Fruit fly (Drosophila melanogaster) whole organism, embryonic: ENCODE measurements around the gene CG13917.
A peak's percentile ranks its signal among the peaks of the same experiment; 100 is the strongest.

Experiments used
- Abd-B ChIP-seq: fragments of 200-800 bp; sonication (Bioruptor generic); optimal IDR thresholded peaks from 2 replicates; lab custom pipeline; 2018; ENCODE audit warnings: missing biosample characterization, mild to moderate bottlenecking, missing genetic modification characterization, moderate library complexity
- Antp ChIP-seq: fragments of 200-800 bp; sonication (Bioruptor generic); optimal IDR thresholded peaks from 3 replicates; lab custom pipeline; 2016; ENCODE audit warnings: missing biosample characterization, missing genetic modification characterization
- Atf6 ChIP-seq: fragments of 200-800 bp; sonication (Bioruptor generic); IDR thresholded peaks from 2 replicates; pipeline ENCODE4 v1.3.6; 2022; ENCODE audit warnings: missing biosample characterization, missing genetic modification characterization
- Blimp-1 ChIP-seq: fragments of 200-800 bp; sonication (Bioruptor generic); optimal IDR thresholded peaks from 3 replicates; lab custom pipeline; 2018; ENCODE audit warnings: missing biosample characterization, missing genetic modification characterization, mild to moderate bottlenecking, moderate library complexity, missing genetic modification reagents
- CG1024 ChIP-seq: fragments of 200-800 bp; sonication (Bioruptor generic); IDR thresholded peaks from 2 replicates; pipeline ENCODE4 v1.3.6; 2022; ENCODE audit warnings: missing biosample characterization, missing genetic modification characterization
- CG10462 ChIP-seq: fragments of 200-800 bp; sonication (Bioruptor generic); optimal IDR thresholded peaks from 2 replicates; lab custom pipeline; 2016; ENCODE audit warnings: missing biosample characterization, missing genetic modification characterization
- CG10959 ChIP-seq: fragments of 200-800 bp; sonication (Bioruptor generic); IDR thresholded peaks from 2 replicates; pipeline ENCODE4 v1.3.6; 2022; ENCODE audit warnings: missing biosample characterization, missing genetic modification characterization
- CG11398 ChIP-seq: fragments of 200-800 bp; sonication (Bioruptor generic); optimal IDR thresholded peaks from 2 replicates; lab custom pipeline; 2016; ENCODE audit warnings: missing biosample characterization, missing genetic modification characterization
- CG11723 ChIP-seq: fragments of 200-800 bp; sonication (Bioruptor generic); optimal IDR thresholded peaks from 2 replicates; lab custom pipeline; 2017; ENCODE audit warnings: missing biosample characterization, mild to moderate bottlenecking, missing genetic modification characterization
- CG12219 ChIP-seq: fragments of 200-800 bp; sonication (Bioruptor generic); optimal IDR thresholded peaks from 3 replicates; lab custom pipeline; 2018; ENCODE audit warnings: missing biosample characterization, mild to moderate bottlenecking, missing genetic modification characterization
- CG13296 ChIP-seq: fragments of 200-800 bp; sonication (Bioruptor generic); optimal IDR thresholded peaks from 3 replicates; lab custom pipeline; 2018; ENCODE audit warnings: missing biosample characterization, mild to moderate bottlenecking, missing genetic modification characterization
- CG17186 ChIP-seq: fragments of 200-800 bp; sonication (Bioruptor generic); optimal IDR thresholded peaks from 3 replicates; lab custom pipeline; 2017; ENCODE audit warnings: missing biosample characterization, missing genetic modification reagents, missing genetic modification characterization
- CG17359 ChIP-seq: fragments of 200-800 bp; sonication (Bioruptor generic); optimal IDR thresholded peaks from 3 replicates; lab custom pipeline; 2018; ENCODE audit warnings: missing biosample characterization, mild to moderate bottlenecking, missing genetic modification characterization, moderate library complexity
- CG17568 ChIP-seq: fragments of 200-800 bp; sonication (Bioruptor generic); optimal IDR thresholded peaks from 2 replicates; lab custom pipeline; 2018; ENCODE audit warnings: missing biosample characterization, mild to moderate bottlenecking, missing genetic modification characterization, moderate library complexity
- CG18262 ChIP-seq: fragments of 200-800 bp; optimal IDR thresholded peaks from 3 replicates; lab custom pipeline; 2019; ENCODE audit warnings: missing biosample characterization, mild to moderate bottlenecking, missing genetic modification characterization, moderate library complexity
- CG2116 ChIP-seq: fragments of 200-800 bp; sonication (Bioruptor generic); optimal IDR thresholded peaks from 3 replicates; lab custom pipeline; 2018; ENCODE audit warnings: missing biosample characterization, mild to moderate bottlenecking, missing genetic modification characterization
- CG30020 ChIP-seq: fragments of 200-800 bp; optimal IDR thresholded peaks from 2 replicates; lab custom pipeline; 2019; ENCODE audit warnings: missing biosample characterization, mild to moderate bottlenecking, missing genetic modification characterization, moderate library complexity
- CG31388 ChIP-seq: fragments of 200-800 bp; sonication (Bioruptor generic); optimal IDR thresholded peaks from 2 replicates; lab custom pipeline; 2016; ENCODE audit warnings: missing biosample characterization, missing genetic modification characterization
- CG33557 ChIP-seq: fragments of 200-800 bp; sonication (Bioruptor generic); optimal IDR thresholded peaks from 2 replicates; lab custom pipeline; 2019; ENCODE audit warnings: missing biosample characterization, mild to moderate bottlenecking, missing genetic modification characterization, moderate library complexity
- CG4707 ChIP-seq: fragments of 200-800 bp; sonication (Bioruptor generic); optimal IDR thresholded peaks from 2 replicates; lab custom pipeline; 2018; ENCODE audit warnings: missing biosample characterization, mild to moderate bottlenecking, missing genetic modification characterization, moderate library complexity
- CG4820 ChIP-seq: fragments of 200-800 bp; sonication (Bioruptor generic); optimal IDR thresholded peaks from 3 replicates; lab custom pipeline; 2016; ENCODE audit warnings: missing biosample characterization, missing genetic modification characterization
- CG4854 ChIP-seq: fragments of 200-800 bp; sonication (Bioruptor generic); optimal IDR thresholded peaks from 2 replicates; lab custom pipeline; 2016; ENCODE audit warnings: missing biosample characterization, missing genetic modification characterization, inconsistent platforms
- CG6175 ChIP-seq: fragments of 200-800 bp; sonication (Bioruptor generic); IDR thresholded peaks from 3 replicates; pipeline ENCODE4 v1.3.6; 2022; ENCODE audit warnings: missing biosample characterization, missing genetic modification characterization
- CG7745 ChIP-seq: fragments of 200-800 bp; sonication (Bioruptor generic); optimal IDR thresholded peaks from 2 replicates; lab custom pipeline; 2018; ENCODE audit warnings: missing biosample characterization, mild to moderate bottlenecking, missing genetic modification characterization, moderate library complexity
- CG8290 ChIP-seq, 3 experiments: fragments of 200-800 bp; sonication (Bioruptor generic); optimal IDR thresholded peaks; 2 replicates each; lab custom pipeline; 2016 to 2019; ENCODE audit warnings: missing biosample characterization in 3 of 3, missing genetic modification characterization in 3 of 3, mild to moderate bottlenecking in 2 of 3, moderate library complexity in 1 of 3
- CG9797 ChIP-seq: fragments of 200-800 bp; sonication (Bioruptor generic); optimal IDR thresholded peaks from 3 replicates; lab custom pipeline; 2018; ENCODE audit warnings: missing biosample characterization, mild to moderate bottlenecking, missing genetic modification characterization
- Dad ChIP-seq: fragments of 200-800 bp; sonication (Bioruptor generic); optimal IDR thresholded peaks from 3 replicates; lab custom pipeline; 2016; ENCODE audit warnings: missing biosample characterization, missing genetic modification characterization
- Doc3 ChIP-seq: fragments of 200-800 bp; sonication (Bioruptor generic); IDR thresholded peaks from 3 replicates; pipeline ENCODE4 v1.3.6; 2022; ENCODE audit warnings: missing biosample characterization, missing genetic modification characterization; ENCODE audit not compliant: partially characterized antibody
- Hey ChIP-seq: fragments of 200-800 bp; sonication (Bioruptor generic); optimal IDR thresholded peaks from 3 replicates; lab custom pipeline; 2018; ENCODE audit warnings: missing biosample characterization, mild to moderate bottlenecking, missing genetic modification characterization
- Hr3 ChIP-seq: fragments of 200-800 bp; sonication (Bioruptor generic); optimal IDR thresholded peaks from 3 replicates; lab custom pipeline; 2016; ENCODE audit warnings: missing biosample characterization, missing genetic modification characterization
- Hsf ChIP-seq: fragments of 200-800 bp; sonication (Bioruptor generic); optimal IDR thresholded peaks from 3 replicates; lab custom pipeline; 2016; ENCODE audit warnings: missing biosample characterization, missing genetic modification characterization
- Jarid2 ChIP-seq: fragments of 200-800 bp; sonication (Bioruptor generic); optimal IDR thresholded peaks from 3 replicates; lab custom pipeline; 2017; ENCODE audit warnings: mild to moderate bottlenecking, missing biosample characterization, missing genetic modification reagents, missing genetic modification characterization
- Ravus ChIP-seq: fragments of 200-800 bp; sonication (Bioruptor generic); IDR thresholded peaks from 2 replicates; pipeline ENCODE4 v1.3.6; 2022; ENCODE audit warnings: missing biosample characterization, missing genetic modification characterization
- Side ChIP-seq: fragments of 200-800 bp; sonication (Bioruptor generic); optimal IDR thresholded peaks from 2 replicates; lab custom pipeline; 2016; ENCODE audit warnings: missing biosample characterization, missing genetic modification characterization
- amos ChIP-seq: fragments of 200-800 bp; sonication (Bioruptor generic); IDR thresholded peaks from 2 replicates; pipeline ENCODE4 v1.3.6; 2022; ENCODE audit warnings: missing biosample characterization, missing genetic modification characterization; ENCODE audit not compliant: partially characterized antibody
- ato ChIP-seq: fragments of 200-800 bp; sonication (Bioruptor generic); IDR thresholded peaks from 2 replicates; pipeline ENCODE4 v1.3.6; 2022; ENCODE audit warnings: missing biosample characterization, missing genetic modification characterization; ENCODE audit not compliant: partially characterized antibody
- caup ChIP-seq: fragments of 200-800 bp; sonication (Bioruptor generic); optimal IDR thresholded peaks from 3 replicates; lab custom pipeline; 2017; ENCODE audit warnings: missing biosample characterization, mild to moderate bottlenecking, missing genetic modification characterization, moderate library complexity; ENCODE audit not compliant: severe bottlenecking
- chinmo ChIP-seq: fragments of 200-800 bp; sonication (Bioruptor generic); IDR thresholded peaks from 4 replicates; pipeline ENCODE4 v1.3.6; 2022; ENCODE audit warnings: missing biosample characterization, missing genetic modification characterization; ENCODE audit not compliant: partially characterized antibody
- crol ChIP-seq: fragments of 200-800 bp; sonication (Bioruptor generic); IDR thresholded peaks from 2 replicates; pipeline ENCODE4 v1.3.6; 2022; ENCODE audit warnings: missing biosample characterization, missing genetic modification characterization
- fu2 ChIP-seq: fragments of 200-800 bp; sonication (Bioruptor generic); optimal IDR thresholded peaks from 2 replicates; lab custom pipeline; 2016; ENCODE audit warnings: missing biosample characterization, missing genetic modification characterization
- gsb ChIP-seq: fragments of 200-800 bp; sonication (Bioruptor generic); IDR thresholded peaks from 2 replicates; pipeline ENCODE4 v1.3.6; 2022; ENCODE audit warnings: missing biosample characterization, missing genetic modification characterization
- klu ChIP-seq: fragments of 200-800 bp; sonication (Bioruptor generic); IDR thresholded peaks from 2 replicates; pipeline ENCODE4 v1.3.6; 2022; ENCODE audit warnings: missing biosample characterization, missing genetic modification characterization
- org-1 ChIP-seq: fragments of 200-800 bp; sonication (Bioruptor generic); optimal IDR thresholded peaks from 2 replicates; lab custom pipeline; 2017; ENCODE audit warnings: missing biosample characterization, missing genetic modification characterization
- repo ChIP-seq: fragments of 200-800 bp; sonication (Bioruptor generic); optimal IDR thresholded peaks from 2 replicates; lab custom pipeline; 2016; ENCODE audit warnings: missing biosample characterization, missing genetic modification characterization
- sisA ChIP-seq: fragments of 200-800 bp; sonication (Bioruptor generic); IDR thresholded peaks from 2 replicates; pipeline ENCODE4 v1.3.6; 2022; ENCODE audit warnings: missing biosample characterization, missing genetic modification characterization
- sqz ChIP-seq: fragments of 200-800 bp; sonication (Bioruptor generic); optimal IDR thresholded peaks from 3 replicates; lab custom pipeline; 2018; ENCODE audit warnings: missing biosample characterization, mild to moderate bottlenecking, missing genetic modification characterization
- stc ChIP-seq: fragments of 200-800 bp; sonication (Bioruptor generic); IDR thresholded peaks from 2 replicates; pipeline ENCODE4 v1.3.6; 2022; ENCODE audit warnings: missing biosample characterization, missing genetic modification characterization
- sug ChIP-seq: fragments of 200-800 bp; optimal IDR thresholded peaks from 2 replicates; lab custom pipeline; 2019; ENCODE audit warnings: missing biosample characterization, mild to moderate bottlenecking, missing genetic modification characterization, moderate library complexity
- tll ChIP-seq, 2 experiments: fragments of 200-800 bp in 1 of 2; fragments of >200 bp in 1 of 2; sonication (Bioruptor generic) in 1 of 2; optimal IDR thresholded peaks; 2 replicates each; lab custom pipeline; 2017 to 2019; ENCODE audit warnings: missing biosample characterization in 2 of 2, missing genetic modification characterization in 2 of 2, mild to moderate bottlenecking in 1 of 2, moderate library complexity in 1 of 2

CG13917 gene

dm6 chr3L:1533699-1534431 is 42.6 kb upstream of the CG13917 start, which contains the start of gene Iml1 (continued):
- TF ChIP-seq CG1024 (GFP tag; lab: Robert Waterston, UW), result no peak
- no peak for TF ChIP-seq CG4707 (GFP tag; lab: Kevin White, UChicago)
- no peak for TF ChIP-seq CG31388
- no peak for TF ChIP-seq stc (GFP tag; lab: Robert Waterston, UW)
- TF ChIP-seq sug, result no peak
- no peak for TF ChIP-seq CG17359 (tag; lab: Kevin White, UChicago)
- TF ChIP-seq ato (GFP tag; lab: Robert Waterston, UW), result no peak
- TF ChIP-seq Side (GFP tag; lab: Kevin White, UChicago), result no peak
- no peak for TF ChIP-seq repo (GFP tag; lab: Kevin White, UChicago)
- peak; percentile 60 for TF ChIP-seq CG7745
- peak; percentile 66 for TF ChIP-seq CG9797 (GFP tag; lab: Kevin White, UChicago)
- TF ChIP-seq CG33557 (GFP tag; lab: Kevin White, UChicago), result no peak
- no peak for TF ChIP-seq crol (GFP tag; lab: Robert Waterston, UW)
- TF ChIP-seq tll (GFP tag; optimal IDR thresholded peaks at IDR 0.05; lab: Kevin White, UChicago), result no peak
- TF ChIP-seq sqz (GFP tag; lab: Kevin White, UChicago), result no peak
- TF ChIP-seq fu2 (GFP tag; lab: Kevin White, UChicago), result no peak
- TF ChIP-seq Atf6 (GFP tag; lab: Robert Waterston, UW), result peak; percentile 33; the same call in 1 of the 2 replicates
- no peak for TF ChIP-seq CG4854
- no peak for TF ChIP-seq CG17186 (GFP tag; lab: Kevin White, UChicago)
- no peak for TF ChIP-seq CG30020 (tag; lab: Kevin White, UChicago)
- no peak for TF ChIP-seq CG6175
- TF ChIP-seq Dad (GFP tag; lab: Kevin White, UChicago), result no peak
- TF ChIP-seq Ravus (GFP tag; lab: Robert Waterston, UW), result no peak
- no peak for TF ChIP-seq Doc3 (GFP tag; lab: Robert Waterston, UW)
- no peak for TF ChIP-seq caup (GFP tag; lab: Kevin White, UChicago)
- TF ChIP-seq Abd-B (GFP tag; lab: Kevin White, UChicago), result peak; percentile 61
- TF ChIP-seq Blimp-1 (GFP tag; lab: Kevin White, UChicago), result no peak
- TF ChIP-seq CG18262, result no peak
- TF ChIP-seq chinmo (GFP tag; lab: Robert Waterston, UW), result no peak
- TF ChIP-seq Hr3, result peak; percentile 26
- TF ChIP-seq Hsf, result no peak
- TF ChIP-seq amos (GFP tag; lab: Robert Waterston, UW), result no peak
- TF ChIP-seq CG17568 (GFP tag; lab: Kevin White, UChicago), result no peak
- TF ChIP-seq Hey (tag; lab: Kevin White, UChicago), result no peak
- TF ChIP-seq CG2116 (GFP tag; lab: Kevin White, UChicago), result peak; percentile 44
- TF ChIP-seq CG4820 (GFP tag; lab: Kevin White, UChicago), result peak; percentile 27
- peak; percentile 40 for TF ChIP-seq Antp (GFP tag; lab: Kevin White, UChicago)
- no peak for TF ChIP-seq CG8290 (GFP tag; optimal IDR thresholded peaks at IDR 0.05; lab: Kevin White, UChicago)
- TF ChIP-seq CG8290 (tag; optimal IDR thresholded peaks at IDR 0.05; lab: Kevin White, UChicago), result no peak
- TF ChIP-seq Jarid2 (GFP tag; lab: Kevin White, UChicago), result no peak
- TF ChIP-seq CG11723 (GFP tag; lab: Kevin White, UChicago), result no peak
- no peak for TF ChIP-seq org-1 (GFP tag; lab: Kevin White, UChicago)
- no peak for TF ChIP-seq CG10959 (GFP tag; lab: Robert Waterston, UW)
- no peak for TF ChIP-seq CG11398 (GFP tag; lab: Kevin White, UChicago)
- TF ChIP-seq sisA (GFP tag; lab: Robert Waterston, UW), result peak; percentile 56
- TF ChIP-seq gsb (GFP tag; lab: Robert Waterston, UW), result no peak
- TF ChIP-seq CG12219 (GFP tag; lab: Kevin White, UChicago), result no peak
- peak; percentile 27 for TF ChIP-seq klu (GFP tag; lab: Robert Waterston, UW)
- TF ChIP-seq CG10462 (GFP tag; lab: Kevin White, UChicago), result no peak
- TF ChIP-seq CG13296 (GFP tag; lab: Kevin White, UChicago), result no peak
